Worm (Caenorhabditis elegans) whole organism, L1 larva: ENCODE results near the gene T06D8.9.

Source experiments
- ces-1 ChIP-seq: fragments of 150-350 bp; optimal IDR thresholded peaks from 2 replicates; lab custom pipeline; 2014; ENCODE audit warnings: missing biosample characterization, missing genetic modification reagents, missing genetic modification characterization
- dpl-1 ChIP-seq, 3 experiments: fragments of 150-350 bp in 2 of 3; sonication (generic microtip) in 1 of 3; optimal IDR thresholded peaks; 2 replicates each; lab custom pipeline; 2014 to 2017; ENCODE audit warnings: missing biosample characterization in 3 of 3, missing genetic modification characterization in 3 of 3, missing genetic modification reagents in 3 of 3
- elt-2 ChIP-seq: sonication (generic microtip); optimal IDR thresholded peaks from 2 replicates; lab custom pipeline; 2016; ENCODE audit warnings: missing genetic modification characterization, mild to moderate bottlenecking, inconsistent platforms, missing compliant biosample characterization, missing genetic modification reagents
- fos-1 ChIP-seq: fragments of 150-350 bp; optimal IDR thresholded peaks from 2 replicates; lab custom pipeline; 2014; ENCODE audit warnings: missing biosample characterization, missing genetic modification characterization
- lin-39 ChIP-seq: fragments of 150-350 bp; optimal IDR thresholded peaks from 2 replicates; lab custom pipeline; 2014; ENCODE audit warnings: missing biosample characterization, missing genetic modification reagents, missing genetic modification characterization
- mdl-1 ChIP-seq, 2 experiments: fragments of 150-350 bp; optimal IDR thresholded peaks; 2 replicates each; lab custom pipeline; 2014 to 2017; ENCODE audit warnings: missing biosample characterization in 2 of 2, missing genetic modification characterization in 2 of 2, inconsistent platforms in 1 of 2
- nhr-11 ChIP-seq: fragments of 150-350 bp; optimal IDR thresholded peaks from 2 replicates; lab custom pipeline; 2014; ENCODE audit warnings: missing biosample characterization, missing genetic modification characterization
- nhr-77 ChIP-seq: fragments of 150-350 bp; optimal IDR thresholded peaks from 2 replicates; lab custom pipeline; 2014; ENCODE audit warnings: missing biosample characterization, missing genetic modification characterization
- sptf-1 ChIP-seq: fragments of 150-350 bp; optimal IDR thresholded peaks from 2 replicates; lab custom pipeline; 2014; ENCODE audit warnings: missing biosample characterization, missing genetic modification characterization
- tbx-2 ChIP-seq: sonication (generic microtip); optimal IDR thresholded peaks from 2 replicates; lab custom pipeline; 2016; ENCODE audit warnings: missing genetic modification characterization, missing compliant biosample characterization
- zag-1 ChIP-seq: fragments of 150-350 bp; optimal IDR thresholded peaks from 2 replicates; lab custom pipeline; 2014; ENCODE audit warnings: missing biosample characterization, missing genetic modification characterization

DNA sequence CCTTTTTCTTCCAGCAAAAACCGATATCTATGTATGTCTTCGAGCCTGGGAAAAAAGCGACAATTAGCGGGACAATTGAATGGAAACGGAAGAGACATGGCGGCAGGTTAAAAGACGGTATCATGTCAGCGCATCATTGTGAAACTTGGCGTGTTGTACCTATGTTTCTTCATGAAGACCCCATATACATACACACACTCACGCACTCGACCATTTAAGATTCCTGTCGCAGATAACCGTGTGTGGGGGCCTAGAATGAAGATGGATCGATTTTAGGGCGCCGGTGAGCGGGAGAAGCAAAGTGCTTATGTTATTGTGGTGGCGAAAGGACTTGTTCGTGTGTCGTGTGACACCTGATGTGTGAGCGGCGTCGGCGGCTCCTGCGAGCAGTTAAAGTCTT lies 37.5 kb downstream of the T06D8.9 start:
- TF ChIP-seq sptf-1: no peak
- no peak for TF ChIP-seq tbx-2 (tag; lab: Kevin White, UChicago)
- TF ChIP-seq fos-1: no peak
- TF ChIP-seq mdl-1 (tag; optimal IDR thresholded peaks at IDR 0.05; lab: Kevin White, UChicago): no peak
- TF ChIP-seq lin-39 (tag; lab: Kevin White, UChicago): no peak
- TF ChIP-seq nhr-11 (tag; lab: Kevin White, UChicago): no peak
- TF ChIP-seq zag-1 (tag; lab: Kevin White, UChicago): no peak
- no peak for TF ChIP-seq elt-2 (tag; lab: Kevin White, UChicago)
- TF ChIP-seq dpl-1 (GFP tag; optimal IDR thresholded peaks at IDR 0.05; lab: Kevin White, UChicago): no peak
- TF ChIP-seq nhr-77 (tag; lab: Kevin White, UChicago): no peak
- no peak for TF ChIP-seq ces-1 (GFP tag; lab: Kevin White, UChicago)
